Worm (Caenorhabditis elegans) whole organism, early embryonic: ENCODE measurements around the gene F31E8.5.

Experiments used
- aly-1 ChIP-seq: sonication (generic microtip); optimal IDR thresholded peaks from 2 replicates; lab custom pipeline; 2016; ENCODE audit warnings: missing genetic modification characterization, missing compliant biosample characterization
- ama-1 ChIP-seq: fragments of 150-350 bp; optimal IDR thresholded peaks from 2 replicates; lab custom pipeline; 2014
- ets-7 ChIP-seq: sonication (generic microtip); optimal IDR thresholded peaks from 2 replicates; lab custom pipeline; 2016; ENCODE audit warnings: missing genotype, missing genetic modification characterization, missing compliant biosample characterization
- flt-1 ChIP-seq: fragments of 200-800 bp; sonication (Bioruptor generic); IDR thresholded peaks from 2 replicates; pipeline ENCODE4 v1.3.6; 2022; ENCODE audit warnings: missing genetic modification characterization, missing compliant biosample characterization
- hmg-4 ChIP-seq: fragments of 200-800 bp; sonication (Bioruptor generic); optimal IDR thresholded peaks from 2 replicates; lab custom pipeline; 2018; ENCODE audit warnings: mild to moderate bottlenecking, missing genetic modification characterization, missing compliant biosample characterization

DNA sequence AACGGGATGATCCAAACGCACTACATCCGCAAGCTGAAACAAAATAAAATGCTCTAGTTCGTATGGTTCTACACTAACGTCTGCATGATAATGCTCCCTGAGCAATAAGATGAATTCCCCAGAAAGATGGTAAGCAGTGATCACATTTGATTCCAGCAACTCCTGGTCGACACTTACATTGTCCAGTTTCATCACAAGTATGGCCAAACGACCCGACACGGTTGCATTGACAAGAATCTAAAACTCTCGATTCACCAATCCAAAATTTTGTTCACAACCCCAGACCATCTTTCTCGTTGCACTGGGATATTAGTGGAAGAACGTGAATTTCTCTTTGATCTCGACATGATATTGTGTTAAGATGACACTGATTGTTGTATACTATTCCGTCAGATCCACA is 37.0 kb downstream of the F31E8.5 start:
- no peak for TF ChIP-seq ets-7 (tag; lab: Kevin White, UChicago)
- no peak for TF ChIP-seq hmg-4 (GFP tag; lab: Kevin White, UChicago)
- TF ChIP-seq flt-1 = no peak
- TF ChIP-seq ama-1 = no peak
- no peak for TF ChIP-seq aly-1
